Worm (Caenorhabditis elegans) whole organism, mixed stage, embryonic: Measurements from ENCODE around the gene K07E3.2.

Source experiments
- lin-32 ChIP-seq: fragments of 200-800 bp; sonication (Bioruptor generic); optimal IDR thresholded peaks from 2 replicates; lab custom pipeline; 2018; ENCODE audit warnings: mild to moderate bottlenecking, missing genetic modification characterization, missing compliant biosample characterization
- nhr-28 ChIP-seq: fragments of 150-350 bp; optimal IDR thresholded peaks from 2 replicates; lab custom pipeline; 2014; ENCODE audit warnings: missing biosample characterization, missing genetic modification characterization
- unc-62 ChIP-seq: fragments of 150-350 bp; optimal IDR thresholded peaks from 2 replicates; lab custom pipeline; 2014; ENCODE audit warnings: missing biosample characterization, missing genetic modification reagents, missing genetic modification characterization
- ztf-11 ChIP-seq: fragments of 150-350 bp; optimal IDR thresholded peaks from 2 replicates; lab custom pipeline; 2014; ENCODE audit warnings: missing biosample characterization, missing genetic modification characterization

DNA sequence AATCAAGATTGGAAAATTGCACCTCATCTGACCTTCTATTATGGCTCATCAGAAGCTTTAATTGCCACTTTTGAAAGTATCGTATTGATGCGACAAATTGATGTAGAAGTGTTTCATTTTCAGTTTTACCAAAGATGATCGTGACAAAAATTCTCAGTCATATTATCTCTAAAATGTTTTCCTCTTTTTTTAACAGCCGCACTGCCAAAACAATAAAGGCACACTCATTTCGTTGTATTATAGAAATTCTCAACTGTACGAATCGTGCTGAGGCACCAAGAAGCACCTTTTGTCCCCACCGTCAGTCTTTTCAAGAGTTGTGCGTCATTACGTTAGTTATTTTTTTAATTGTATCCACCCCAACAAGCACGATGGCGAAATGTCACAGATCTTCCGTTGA lies 3.8 kb downstream of the K07E3.2 start, which contains the start of gene K07E3.9:
- TF ChIP-seq nhr-28, result no peak
- TF ChIP-seq ztf-11 (tag; lab: Kevin White, UChicago), result no peak
- no peak for TF ChIP-seq unc-62
- TF ChIP-seq lin-32 (GFP tag; lab: Kevin White, UChicago), result no peak
